Worm (Caenorhabditis elegans): ENCODE measurements around the gene clp-9.

DNA sequence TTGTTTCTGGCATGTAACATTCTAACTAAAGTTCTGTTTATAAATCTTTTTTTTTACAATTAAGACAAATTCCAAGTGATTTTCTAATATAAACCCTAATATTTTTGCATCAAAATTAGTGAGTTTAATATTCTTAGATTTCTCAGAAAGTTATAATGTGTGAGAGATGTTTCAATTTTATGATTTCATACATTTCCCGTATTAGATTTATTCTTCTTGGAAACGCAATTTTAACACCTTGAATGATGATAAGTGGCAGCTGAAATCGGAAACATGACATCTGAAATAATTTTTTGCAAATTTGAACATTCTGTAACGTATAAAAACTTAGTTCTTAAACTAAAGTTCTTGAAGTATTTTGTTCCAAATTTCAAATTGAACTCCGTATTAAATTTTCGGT is 15.4 kb upstream of the clp-9 start:
- TF ChIP-seq zag-1 (tag; optimal IDR thresholded peaks at IDR 0.05) (no peak), nhr-28 (tag; optimal IDR thresholded peaks at IDR 0.05) (no peak), snpc-4 (tag; optimal IDR thresholded peaks at IDR 0.05) (no peak), jun-1 (tag; optimal IDR thresholded peaks at IDR 0.05) (no peak), F10B5.3 (tag; optimal IDR thresholded peaks at IDR 0.05) (no peak), fos-1 (tag; optimal IDR thresholded peaks at IDR 0.05) (no peak)

Measured in whole organism, L4 larva.